Fruit fly (Drosophila melanogaster) whole organism, embryonic: ENCODE data around the gene CG42671.

Experiments used
- Dip3 ChIP-seq: fragments of 200-800 bp; sonication (Bioruptor generic); optimal IDR thresholded peaks from 3 replicates; lab custom pipeline; 2016; ENCODE audit warnings: missing biosample characterization, missing genetic modification characterization
- chm ChIP-seq: fragments of 200-800 bp; sonication (Bioruptor generic); IDR thresholded peaks from 2 replicates; pipeline ENCODE4 v1.3.6; 2022; ENCODE audit warnings: missing biosample characterization, missing genetic modification characterization

- TF ChIP-seq Dip3 (no peak), chm (no peak)
Observed at dm6 chr3L:11273013-11273343, 58.7 kb downstream of the CG42671 start.
